Worm (Caenorhabditis elegans): ENCODE measurements around the gene cyn-17.

The cyn-17 gene

ce11 chrV:5760132-5760531 lies 39.3 kb upstream of the cyn-17 start, which contains the start of gene C53A3.1:
TSS of gene C53A3.1 (minus strand) at chrV:5760232.
- TF ChIP-seq ZK337.2 (GFP tag; IDR thresholded peaks at IDR 0.05) (no peak), spr-3 (GFP tag; optimal IDR thresholded peaks at IDR 0.05) (no peak), nhr-48 (tag; optimal IDR thresholded peaks at IDR 0.05) (no peak), Y105C5A.15 (GFP tag; IDR thresholded peaks at IDR 0.05) (no peak)

- TF ChIP-seq ceh-82 (tag; optimal IDR thresholded peaks at IDR 0.05) (no peak), F49E8.2 (tag; optimal IDR thresholded peaks at IDR 0.05; ENCODE audit: borderline replicate concordance) (no peak), zag-1 (tag; optimal IDR thresholded peaks at IDR 0.05) (no peak), pha-4 (GFP tag; IDR thresholded peaks at IDR 0.05) (no peak), pha-4 (tag; optimal IDR thresholded peaks at IDR 0.05) (no peak), cey-2 (tag; optimal IDR thresholded peaks at IDR 0.05; ENCODE audit: borderline replicate concordance, insufficient read depth) (peak; percentile 80), spr-1 (tag; optimal IDR thresholded peaks at IDR 0.05) (peak; percentile 26), duxl-1 (tag; optimal IDR thresholded peaks at IDR 0.05; ENCODE audit: poor library complexity) (no peak), dpl-1 (GFP tag; optimal IDR thresholded peaks at IDR 0.05) (no peak), F44E2.7 (GFP tag; IDR thresholded peaks at IDR 0.05) (no peak), mxl-3 (GFP tag; optimal IDR thresholded peaks at IDR 0.05) (peak; percentile 71), mxl-2 (GFP tag; conservative IDR thresholded peaks at IDR 0.05) (peak; percentile 93), hlh-30 (tag; optimal IDR thresholded peaks at IDR 0.05; ENCODE audit: insufficient read depth) (peak; percentile 84), dmd-8 (GFP tag; IDR thresholded peaks at IDR 0.05) (no peak), dmd-9 (GFP tag; IDR thresholded peaks at IDR 0.05) (no peak), gei-8 (GFP tag; optimal IDR thresholded peaks at IDR 0.05) (peak; percentile 7), hmg-1.1 (GFP tag; IDR thresholded peaks at IDR 0.05) (no peak), ceh-20 (GFP tag; IDR thresholded peaks at IDR 0.05) (peak; percentile 75), dve-1 (tag; optimal IDR thresholded peaks at IDR 0.05; ENCODE audit: insufficient read depth) (peak; percentile 94), pqm-1 (tag; optimal IDR thresholded peaks at IDR 0.05) (peak; percentile 59), egl-27 (tag; optimal IDR thresholded peaks at IDR 0.05) (no peak), ztf-11 (tag; optimal IDR thresholded peaks at IDR 0.05) (no peak), lsy-2 (tag; optimal IDR thresholded peaks at IDR 0.05) (peak in 1 of 2 experiments; percentile 75), mdl-1 (tag; optimal IDR thresholded peaks at IDR 0.05) (peak; percentile 75 to 94), hlh-11 (tag; optimal IDR thresholded peaks at IDR 0.05) (peak; percentile 97), zip-11 (GFP tag; IDR thresholded peaks at IDR 0.05) (no peak), daf-16 (GFP tag; optimal IDR thresholded peaks at IDR 0.05) (peak; percentile 10 to 66), daf-16 (tag; optimal IDR thresholded peaks at IDR 0.05) (peak; percentile 85), mep-1 (tag; optimal IDR thresholded peaks at IDR 0.05) (peak; percentile 52), madf-5 (GFP tag; IDR thresholded peaks at IDR 0.05) (no peak), lir-3 (tag; optimal IDR thresholded peaks at IDR 0.05) (no peak), php-3 (GFP tag; IDR thresholded peaks at IDR 0.05) (peak; percentile 84), aha-1 (tag) (peak; percentile 51), rbr-2 (tag; optimal IDR thresholded peaks at IDR 0.05) (no peak), F37D6.2 (tag; optimal IDR thresholded peaks at IDR 0.05) (no peak), snpc-4 (tag; optimal IDR thresholded peaks at IDR 0.05) (no peak), ceh-62 (tag; optimal IDR thresholded peaks at IDR 0.05) (no peak), egl-43 (GFP tag; IDR thresholded peaks at IDR 0.05) (no peak), F26F4.8 (GFP tag; conservative IDR thresholded peaks at IDR 0.05) (no peak), Y5F2A.4 (GFP tag; optimal IDR thresholded peaks at IDR 0.05) (no peak), saeg-2 (GFP tag; IDR thresholded peaks at IDR 0.05) (peak; percentile 77; the same call in 1 of the 2 replicates), ZK546.5 (tag; optimal IDR thresholded peaks at IDR 0.05) (no peak), nhr-25 (tag; optimal IDR thresholded peaks at IDR 0.05; ENCODE audit: borderline replicate concordance, insufficient read depth) (peak; percentile 61), mdt-29 (GFP tag; IDR thresholded peaks at IDR 0.05) (no peak), ztf-7 (tag; optimal IDR thresholded peaks at IDR 0.05) (peak; percentile 65), fkh-10 (GFP tag; optimal IDR thresholded peaks at IDR 0.05) (no peak)
Measured at ce11 chrV:5763787-5764186, 35.7 kb upstream of the cyn-17 start, which contains the start of gene pgph-3. TSS of gene pgph-3 (minus strand) at chrV:5763846.

Measured in whole organism, L4 larva.